Worm (Caenorhabditis elegans) whole organism, L1 larva: ENCODE results near the gene gpa-4.
A peak's percentile ranks its signal among the peaks of the same experiment; 100 is the strongest.

ENCODE experiments used
- aly-2 ChIP-seq: fragments of 150-350 bp; optimal IDR thresholded peaks from 2 replicates; lab custom pipeline; 2014; ENCODE audit warnings: missing biosample characterization, missing genetic modification characterization
- hlh-17 ChIP-seq: fragments of 200-800 bp; sonication (Bioruptor generic); optimal IDR thresholded peaks from 2 replicates; lab custom pipeline; 2018; ENCODE audit warnings: missing genetic modification characterization, mild to moderate bottlenecking, missing compliant biosample characterization, moderate library complexity, borderline replicate concordance
- nhr-28 ChIP-seq: fragments of 150-350 bp; optimal IDR thresholded peaks from 2 replicates; lab custom pipeline; 2014; ENCODE audit warnings: missing biosample characterization, missing genetic modification characterization
- nhr-76 ChIP-seq: sonication (generic microtip); optimal IDR thresholded peaks from 2 replicates; lab custom pipeline; 2017; ENCODE audit warnings: missing biosample characterization, missing genetic modification characterization
- snpc-4 ChIP-seq: fragments of 150-350 bp; optimal IDR thresholded peaks from 2 replicates; lab custom pipeline; 2014; ENCODE audit warnings: missing biosample characterization, missing genetic modification characterization
- tbx-2 ChIP-seq: sonication (generic microtip); optimal IDR thresholded peaks from 2 replicates; lab custom pipeline; 2016; ENCODE audit warnings: missing genetic modification characterization, missing compliant biosample characterization
- unc-30 ChIP-seq: sonication (generic microtip); optimal IDR thresholded peaks from 2 replicates; lab custom pipeline; 2017; ENCODE audit warnings: missing biosample characterization, missing genetic modification characterization
- unc-62 ChIP-seq: fragments of 150-350 bp; optimal IDR thresholded peaks from 2 replicates; lab custom pipeline; 2014; ENCODE audit warnings: missing biosample characterization, missing genetic modification reagents, missing genetic modification characterization

DNA sequence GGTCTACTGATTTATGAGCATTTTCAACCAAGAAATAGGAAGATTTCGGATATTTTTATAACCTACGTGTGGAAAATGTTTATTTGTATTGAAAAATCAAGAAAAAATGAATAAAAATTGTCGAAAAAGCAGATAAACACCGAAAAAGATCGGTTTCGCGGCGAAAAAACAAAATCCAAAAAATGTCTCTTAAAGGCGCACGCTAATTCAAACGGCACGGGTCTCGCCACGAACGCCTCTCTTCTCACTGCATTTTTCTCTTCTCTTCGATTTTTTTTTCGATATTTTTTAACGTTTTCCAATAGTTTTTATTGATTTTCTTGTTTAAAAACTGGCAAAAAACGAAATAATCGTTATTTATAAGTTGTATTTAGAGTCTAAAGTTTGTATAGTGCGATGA lies 24.1 kb downstream of the gpa-4 start:
- TF ChIP-seq nhr-76 (tag; lab: Kevin White, UChicago) (no peak), tbx-2 (peak; percentile 11), aly-2 (tag; lab: Kevin White, UChicago) (no peak), unc-30 (tag; lab: Kevin White, UChicago) (no peak), nhr-28 (tag; lab: Kevin White, UChicago) (no peak), unc-62 (GFP tag; lab: Kevin White, UChicago) (no peak), snpc-4 (tag; lab: Kevin White, UChicago) (peak; percentile 1), hlh-17 (GFP tag; lab: Kevin White, UChicago) (no peak)
